Fruit fly (Drosophila melanogaster) whole organism, adult: Measurements from ENCODE around the gene CG12398.

Experiments used
- CG11617 ChIP-seq: fragments of 200-800 bp; sonication (Bioruptor generic); optimal IDR thresholded peaks from 2 replicates; lab custom pipeline; 2017; ENCODE audit warnings: mild to moderate bottlenecking, missing biosample characterization, missing genetic modification reagents, missing genetic modification characterization
- CG12768 ChIP-seq: fragments of 200-800 bp; sonication (Bioruptor generic); optimal IDR thresholded peaks from 2 replicates; lab custom pipeline; 2017; ENCODE audit warnings: missing biosample characterization, missing genetic modification characterization, mild to moderate bottlenecking, moderate library complexity, missing genetic modification reagents
- CG14711 ChIP-seq: fragments of 200-800 bp; sonication (Bioruptor generic); optimal IDR thresholded peaks from 2 replicates; lab custom pipeline; 2018; ENCODE audit warnings: missing biosample characterization, mild to moderate bottlenecking, missing genetic modification characterization, moderate library complexity
- CG1620 ChIP-seq: fragments of 200-800 bp; sonication (Bioruptor generic); optimal IDR thresholded peaks from 2 replicates; lab custom pipeline; 2016; ENCODE audit warnings: missing biosample characterization, missing genetic modification characterization
- CG33017 ChIP-seq: fragments of 200-800 bp; sonication (Bioruptor generic); optimal IDR thresholded peaks from 2 replicates; lab custom pipeline; 2018; ENCODE audit warnings: missing biosample characterization, mild to moderate bottlenecking, missing genetic modification characterization, moderate library complexity
- CG5204 ChIP-seq: fragments of 200-800 bp; sonication (Bioruptor generic); optimal IDR thresholded peaks from 2 replicates; lab custom pipeline; 2016; ENCODE audit warnings: missing biosample characterization, missing genetic modification characterization
- CG7045 ChIP-seq: fragments of 200-800 bp; sonication (Bioruptor generic); optimal IDR thresholded peaks from 2 replicates; lab custom pipeline; 2017; ENCODE audit warnings: missing biosample characterization, mild to moderate bottlenecking, missing genetic modification characterization
- CG7101 ChIP-seq: fragments of 200-800 bp; sonication (Bioruptor generic); optimal IDR thresholded peaks from 2 replicates; lab custom pipeline; 2018; ENCODE audit warnings: missing biosample characterization, mild to moderate bottlenecking, missing genetic modification characterization, moderate library complexity
- Clk ChIP-seq: fragments of 200-800 bp; sonication (Bioruptor generic); optimal IDR thresholded peaks from 2 replicates; lab custom pipeline; 2017; ENCODE audit warnings: missing biosample characterization, missing genetic modification characterization
- Crg-1 ChIP-seq: fragments of 200-800 bp; sonication (Bioruptor generic); optimal IDR thresholded peaks from 2 replicates; lab custom pipeline; 2016; ENCODE audit warnings: missing biosample characterization, missing genetic modification characterization
- Hr96 ChIP-seq: fragments of 200-800 bp; sonication (Bioruptor generic); optimal IDR thresholded peaks from 2 replicates; lab custom pipeline; 2016; ENCODE audit warnings: missing biosample characterization, missing genetic modification characterization
- Mnt ChIP-seq: fragments of 200-800 bp; sonication (Bioruptor generic); optimal IDR thresholded peaks from 2 replicates; lab custom pipeline; 2016; ENCODE audit warnings: missing biosample characterization, mild to moderate bottlenecking, missing genetic modification characterization
- bab1 ChIP-seq: fragments of 200-800 bp; sonication (Bioruptor generic); optimal IDR thresholded peaks from 3 replicates; lab custom pipeline; 2019; ENCODE audit warnings: missing biosample characterization, mild to moderate bottlenecking, missing genetic modification characterization, moderate library complexity
- cic ChIP-seq: fragments of 200-800 bp; sonication (Bioruptor generic); optimal IDR thresholded peaks from 2 replicates; lab custom pipeline; 2017; ENCODE audit warnings: missing biosample characterization, mild to moderate bottlenecking, missing genetic modification characterization, moderate library complexity
- cnc ChIP-seq, 2 experiments: fragments of >200 bp; optimal IDR thresholded peaks; 2 replicates each; lab custom pipeline; 2017
- kay ChIP-seq: fragments of 200-800 bp; sonication (Bioruptor generic); peaks from one replicate; lab custom pipeline; 2016; ENCODE audit warnings: missing biosample characterization, missing genetic modification characterization, borderline replicate concordance
- ovo ChIP-seq: fragments of 200-800 bp; sonication (Bioruptor generic); optimal IDR thresholded peaks from 2 replicates; lab custom pipeline; 2016; ENCODE audit warnings: missing biosample characterization, missing genetic modification characterization
- pad ChIP-seq: fragments of 200-800 bp; sonication (Bioruptor generic); optimal IDR thresholded peaks from 3 replicates; lab custom pipeline; 2017; ENCODE audit warnings: missing biosample characterization, missing genetic modification characterization, mild to moderate bottlenecking, moderate library complexity, missing genetic modification reagents
- tj ChIP-seq: fragments of 200-800 bp; sonication (Bioruptor generic); optimal IDR thresholded peaks from 3 replicates; lab custom pipeline; 2017; ENCODE audit warnings: missing biosample characterization, mild to moderate bottlenecking, missing genetic modification characterization, moderate library complexity
- toe ChIP-seq: fragments of 200-800 bp; sonication (Bioruptor generic); optimal IDR thresholded peaks from 2 replicates; lab custom pipeline; 2016; ENCODE audit warnings: missing biosample characterization, missing genetic modification characterization

Gene CG12398

DNA sequence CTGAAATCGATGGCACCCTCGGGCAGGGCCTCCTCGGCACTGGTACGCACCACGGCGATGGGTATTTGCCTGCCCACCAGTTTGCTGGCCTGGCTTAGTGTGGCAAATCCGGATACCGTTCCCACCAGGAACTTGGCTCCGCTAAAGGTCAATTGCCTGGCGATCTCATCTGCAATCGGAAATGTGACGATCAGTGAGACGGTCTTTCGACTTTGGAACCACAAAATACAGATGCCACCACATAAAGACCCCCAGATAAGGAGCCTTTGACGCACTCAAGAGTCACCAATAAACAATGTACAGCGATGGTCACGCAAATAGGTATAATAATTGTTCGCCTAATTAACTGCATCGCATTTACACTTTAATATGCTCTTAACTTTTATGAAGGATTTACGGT lies 22.6 kb upstream of the CG12398 start:
- no peak for TF ChIP-seq CG11617 (GFP tag; lab: Kevin White, UChicago)
- TF ChIP-seq kay (GFP tag; lab: Kevin White, UChicago): no peak
- no peak for TF ChIP-seq Hr96 (GFP tag; lab: Kevin White, UChicago)
- TF ChIP-seq CG7101: no peak
- no peak for TF ChIP-seq CG7045 (GFP tag; lab: Kevin White, UChicago)
- TF ChIP-seq cnc (optimal IDR thresholded peaks at IDR 0.05; lab: Kevin White, UChicago): no peak
- no peak for TF ChIP-seq toe (GFP tag; lab: Kevin White, UChicago)
- no peak for TF ChIP-seq CG33017 (tag; lab: Kevin White, UChicago)
- TF ChIP-seq Mnt (GFP tag; lab: Kevin White, UChicago): no peak
- TF ChIP-seq tj: no peak
- TF ChIP-seq CG12768 (GFP tag; lab: Kevin White, UChicago): no peak
- TF ChIP-seq ovo (GFP tag; lab: Kevin White, UChicago): no peak
- TF ChIP-seq Clk (GFP tag; lab: Kevin White, UChicago): no peak
- no peak for TF ChIP-seq CG14711 (tag; lab: Kevin White, UChicago)
- no peak for TF ChIP-seq pad (GFP tag; lab: Kevin White, UChicago)
- TF ChIP-seq bab1 (GFP tag; lab: Kevin White, UChicago): no peak

DNA sequence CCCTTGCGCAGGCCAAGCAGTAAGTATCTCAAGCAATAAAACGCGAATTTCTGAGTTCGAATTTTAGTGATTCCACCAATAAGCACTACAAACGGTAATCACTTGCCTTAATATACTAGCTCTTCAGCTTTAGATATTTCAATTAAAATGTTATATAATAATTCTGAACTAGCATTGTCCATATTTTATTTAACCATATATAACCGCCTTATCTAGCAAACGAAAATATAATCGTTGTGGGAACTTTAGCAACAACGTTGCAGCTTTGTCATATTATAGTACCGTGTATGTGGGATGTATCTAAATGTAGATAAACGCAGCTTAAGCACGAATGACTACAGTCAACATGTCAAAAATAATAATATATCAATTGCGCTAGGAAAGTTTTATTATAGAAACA lies 17.7 kb upstream of the CG12398 start:
- TF ChIP-seq kay (GFP tag; lab: Kevin White, UChicago) (peak; percentile 50), Hr96 (GFP tag; lab: Kevin White, UChicago) (no peak)

DNA sequence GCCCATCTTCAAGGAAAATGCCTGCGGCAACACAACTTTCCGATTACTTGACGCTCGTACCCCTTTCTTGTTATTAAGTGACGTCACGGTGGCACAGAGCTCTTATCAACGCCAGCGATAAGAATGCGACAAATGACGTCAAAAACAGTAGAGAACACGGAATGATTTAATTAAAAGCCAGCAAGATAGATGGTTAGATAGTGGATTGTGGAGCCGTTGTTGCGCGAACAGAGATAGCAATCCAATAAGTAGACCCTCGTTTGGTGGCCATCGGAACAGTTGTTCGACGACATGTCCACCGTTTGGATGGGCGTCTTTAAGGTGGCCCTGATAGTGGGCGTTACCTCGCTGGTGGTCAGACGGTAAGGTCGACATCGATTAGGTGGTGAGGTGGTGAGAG lies 16.2 kb upstream of the CG12398 start:
- TF ChIP-seq CG11617 (GFP tag; lab: Kevin White, UChicago) (no peak), CG1620 (GFP tag; lab: Kevin White, UChicago) (no peak), cic (peak; percentile 26), CG14711 (tag; lab: Kevin White, UChicago) (no peak), ovo (GFP tag; lab: Kevin White, UChicago) (no peak)

DNA sequence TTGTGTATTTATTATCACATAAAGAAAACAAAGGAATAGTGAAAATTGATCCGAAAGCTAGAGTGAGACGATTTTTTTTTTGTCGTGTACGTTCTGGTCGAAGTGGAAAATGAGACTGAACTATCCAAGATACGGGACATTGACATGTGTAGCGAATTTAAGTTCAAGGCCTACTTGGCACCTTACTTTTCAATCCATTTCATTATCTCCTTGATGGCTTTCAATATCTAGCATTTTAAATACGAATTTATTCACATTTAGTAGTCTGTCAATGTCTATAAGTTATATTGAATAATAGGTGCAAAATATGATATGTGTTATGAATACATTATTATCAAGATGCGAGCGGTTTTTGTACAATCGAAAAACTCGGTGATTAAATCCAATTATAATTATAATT lies 15.2 kb upstream of the CG12398 start, which contains the start of gene CG32591:
TSS of gene CG32591 (minus strand) at position 101 of the 400 bp plus-strand sequence.
- TF ChIP-seq cic (no peak), CG7045 (GFP tag; lab: Kevin White, UChicago) (no peak)

DNA sequence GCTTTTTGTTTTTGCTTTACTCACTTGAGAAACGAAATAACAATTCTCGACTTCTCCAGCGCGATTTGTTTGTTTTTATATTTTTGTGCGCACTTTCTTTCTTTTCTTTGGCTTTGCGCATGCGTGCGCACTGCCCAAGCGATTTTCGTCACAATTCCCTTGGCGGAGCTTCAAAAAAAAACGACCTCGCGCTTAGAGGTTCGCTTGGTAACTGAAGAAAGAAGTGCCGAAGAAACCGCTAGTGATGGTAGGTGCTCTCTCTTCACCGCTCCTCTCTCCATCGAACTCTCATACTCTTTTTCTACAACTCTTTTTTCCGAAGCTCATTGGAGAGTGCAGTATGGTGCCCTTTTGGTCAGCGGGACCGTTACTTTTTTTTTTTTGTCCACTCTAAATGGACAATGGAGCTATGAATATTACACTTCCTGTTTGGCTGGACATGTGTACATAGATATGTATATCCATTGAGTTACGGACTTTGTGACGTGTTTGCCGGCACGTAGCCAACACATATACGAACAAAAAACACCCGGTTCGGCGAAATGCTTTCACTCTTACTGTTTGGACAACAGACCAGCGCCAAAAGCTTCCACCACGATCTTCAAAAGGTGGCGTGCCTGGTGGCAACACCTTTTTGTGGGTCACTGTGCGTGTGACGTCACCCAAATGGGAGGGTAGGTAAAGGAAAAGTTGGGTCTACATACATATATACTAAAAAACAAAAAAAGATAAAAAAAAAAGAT lies 9.8 kb upstream of the CG12398 start, which contains the start of gene CG9503:
TSS of gene CG9503 (minus strand) at position 217 of the 743 bp plus-strand sequence.
- TF ChIP-seq cic (no peak), ovo (GFP tag; lab: Kevin White, UChicago) (peak; percentile 35)

DNA sequence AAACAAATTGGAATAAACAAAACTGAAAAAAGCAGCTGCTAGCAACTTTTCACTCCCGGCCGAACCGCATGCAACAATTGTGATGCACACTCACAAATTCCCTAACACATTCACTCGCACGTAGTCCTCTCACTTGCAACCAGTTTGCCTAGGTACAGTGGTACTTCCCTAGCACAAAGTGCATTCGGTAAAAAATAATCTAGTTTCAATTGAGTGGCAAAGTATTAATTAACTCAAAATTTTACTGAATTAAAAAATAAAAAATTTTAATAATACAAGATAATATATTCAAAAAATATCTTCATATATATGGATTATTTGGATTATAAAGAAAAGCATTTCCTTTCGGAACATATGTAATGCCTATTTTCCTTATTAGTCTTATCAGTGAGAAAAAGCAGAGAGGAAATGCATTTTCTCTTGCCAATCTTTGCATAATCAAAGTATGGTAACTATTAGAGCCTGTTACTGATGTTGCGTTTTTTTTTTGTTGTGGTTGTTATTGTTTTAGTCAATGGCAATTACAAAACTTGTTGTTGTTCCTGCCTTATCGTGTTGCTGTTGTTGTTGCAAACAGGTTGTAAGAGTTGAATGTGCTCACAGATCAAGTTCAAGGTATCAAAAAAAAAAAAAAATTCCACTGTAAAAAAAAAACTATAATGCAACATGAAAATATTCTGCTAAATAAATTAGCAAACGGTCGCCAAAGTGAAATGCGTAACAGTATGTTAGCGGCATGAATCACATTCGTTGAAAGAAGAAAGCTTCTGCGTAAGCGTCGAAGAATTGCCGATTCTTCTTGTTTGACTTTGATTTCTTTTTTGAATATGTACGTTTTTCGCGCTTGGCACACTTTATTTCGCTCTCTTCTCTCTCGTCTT lies 9.0 kb upstream of the CG12398 start:
- TF ChIP-seq kay (GFP tag; lab: Kevin White, UChicago) (no peak), CG5204 (GFP tag; lab: Kevin White, UChicago) (no peak), CG7045 (GFP tag; lab: Kevin White, UChicago) (no peak), CG7101 (no peak), CG12768 (GFP tag; lab: Kevin White, UChicago) (no peak), CG1620 (GFP tag; lab: Kevin White, UChicago) (no peak), cic (no peak), Crg-1 (no peak), pad (GFP tag; lab: Kevin White, UChicago) (no peak)

DNA sequence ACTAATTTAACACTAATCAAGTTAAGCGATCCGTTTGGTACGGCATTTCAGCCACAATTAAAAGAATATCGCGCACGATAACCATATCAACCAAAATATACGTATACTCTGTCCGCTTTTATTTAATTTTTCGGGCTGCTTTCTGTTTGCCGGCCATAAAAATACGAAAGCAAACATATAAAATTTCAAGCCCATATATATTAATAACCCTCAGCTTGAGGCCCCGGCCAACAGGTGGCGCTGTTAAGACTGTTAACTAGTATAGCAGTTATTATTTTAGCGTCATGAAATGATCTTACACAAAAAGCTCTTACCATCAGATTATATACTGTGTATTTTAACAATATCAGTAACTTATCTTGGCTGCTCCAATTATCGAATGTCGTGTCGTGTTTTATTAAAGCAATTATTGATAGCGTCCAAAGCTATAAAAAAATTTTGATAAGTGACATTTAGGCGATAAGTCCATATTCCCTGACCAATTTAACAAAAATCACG lies 5.2 kb upstream of the CG12398 start, which contains the start of gene Eo:
TSS of gene Eo (minus strand) at position 51 of the 498 bp plus-strand sequence.
- TF ChIP-seq CG7101 (peak; percentile 0), kay (GFP tag; lab: Kevin White, UChicago) (peak; percentile 38), CG5204 (GFP tag; lab: Kevin White, UChicago) (peak; percentile 3), Hr96 (GFP tag; lab: Kevin White, UChicago) (peak; percentile 25), bab1 (GFP tag; lab: Kevin White, UChicago) (peak; percentile 3), CG14711 (tag; lab: Kevin White, UChicago) (no peak), Crg-1 (no peak)
